Fruit fly (Drosophila melanogaster): ENCODE measurements around the gene CG11357.

Gene CG11357

DNA sequence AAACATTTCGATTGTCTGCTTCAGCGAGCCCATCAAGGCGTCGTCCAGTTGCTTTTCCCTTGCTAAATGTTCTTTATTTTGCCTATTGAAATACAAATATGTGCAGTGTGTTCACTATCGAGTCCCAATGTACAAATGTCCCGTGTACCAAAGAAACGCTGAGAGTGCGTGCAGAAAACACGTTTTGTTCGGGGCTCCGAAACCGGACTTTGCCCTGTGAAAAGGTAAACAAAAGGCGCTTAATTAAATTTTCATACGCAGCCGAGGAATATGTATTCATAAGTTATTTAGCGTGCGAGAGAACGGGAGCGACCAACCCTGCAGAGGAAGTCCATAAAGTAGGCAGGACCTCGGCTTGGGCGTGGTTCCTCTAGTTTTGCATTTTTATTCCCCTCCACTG lies 3.3 kb downstream of the CG11357 start (continued):
- TF ChIP-seq CG2678 (tag; optimal IDR thresholded peaks at IDR 0.05) (no peak), CG10543 (GFP tag; optimal IDR thresholded peaks at IDR 0.05) (no peak), vnd (GFP tag; IDR thresholded peaks at IDR 0.05; ENCODE audit: partially characterized antibody) (no peak), Hmx (GFP tag; optimal IDR thresholded peaks at IDR 0.05) (no peak), mirr (GFP tag; optimal IDR thresholded peaks at IDR 0.05) (no peak), maf-S (GFP tag; optimal IDR thresholded peaks at IDR 0.05) (no peak), nom (GFP tag; optimal IDR thresholded peaks at IDR 0.05) (peak; percentile 72), Six4 (GFP tag; optimal IDR thresholded peaks at IDR 0.05) (no peak), Oaz (GFP tag; IDR thresholded peaks at IDR 0.05) (no peak), org-1 (GFP tag; optimal IDR thresholded peaks at IDR 0.05) (no peak), nerfin-1 (tag; optimal IDR thresholded peaks at IDR 0.05) (peak; percentile 17), NC2β (GFP tag; optimal IDR thresholded peaks at IDR 0.05) (no peak)

DNA sequence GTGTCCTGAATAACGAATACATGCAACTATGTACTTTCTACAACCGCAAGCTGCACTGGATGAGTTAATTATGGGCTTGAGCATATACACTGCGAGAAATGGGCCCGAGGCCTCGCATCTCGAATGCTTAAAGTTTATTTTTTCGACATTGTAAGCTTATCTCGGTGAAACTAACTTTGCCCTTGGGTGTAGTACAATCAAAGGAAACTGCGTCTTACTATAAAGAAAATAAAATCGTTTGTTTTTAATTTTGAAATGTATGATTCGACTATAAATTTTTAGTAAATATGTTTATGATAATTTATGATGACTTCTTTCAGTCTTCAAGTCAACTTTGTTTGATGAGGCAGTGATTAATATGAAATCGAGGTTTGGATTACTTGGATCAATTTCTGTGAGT lies 3.9 kb downstream of the CG11357 start:
- TF ChIP-seq gem (tag; optimal IDR thresholded peaks at IDR 0.05) (peak; percentile 20), zen (tag; optimal IDR thresholded peaks at IDR 0.05) (no peak), Ets65A (GFP tag) (peak; percentile 22), zf30C (GFP tag; optimal IDR thresholded peaks at IDR 0.05) (peak; percentile 27), sens (GFP tag) (peak; percentile 74), Med (GFP tag) (peak; percentile 18), phol (tag; optimal IDR thresholded peaks at IDR 0.05) (peak; percentile 27), Ada2b (GFP tag; IDR thresholded peaks at IDR 0.05) (no peak), CG8089 (GFP tag; optimal IDR thresholded peaks at IDR 0.05) (no peak), Drgx (GFP tag; IDR thresholded peaks at IDR 0.05) (peak; percentile 17; the same call in 1 of the 2 replicates), CG17361 (GFP tag; IDR thresholded peaks at IDR 0.05) (0 out of 3 replicates have a peak, but pooled peaks have one; percentile 21), CG10979 (tag; optimal IDR thresholded peaks at IDR 0.05) (peak; percentile 7)

DNA sequence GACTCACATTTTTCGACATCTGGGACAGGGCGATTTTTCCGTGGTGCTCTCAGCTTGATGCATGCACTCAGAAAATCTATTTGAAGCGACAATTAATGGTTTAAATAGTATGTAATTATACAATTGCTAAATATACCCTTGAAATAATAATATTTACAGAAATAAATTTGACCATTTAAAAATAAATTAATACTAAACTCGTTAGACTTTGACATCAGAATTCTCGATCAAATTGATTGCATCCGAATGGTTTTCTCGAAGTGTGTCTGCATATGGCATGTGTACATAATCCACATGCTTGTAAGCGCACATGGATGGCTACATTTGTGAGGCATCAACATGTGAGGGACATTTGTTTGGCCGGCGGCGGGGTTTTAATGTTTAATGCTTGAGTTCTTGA lies 4.8 kb downstream of the CG11357 start:
- peak; percentile 77 for TF ChIP-seq CG11504 (tag; optimal IDR thresholded peaks at IDR 0.05)
- peak; percentile 46 for TF ChIP-seq CG6813 (GFP tag; optimal IDR thresholded peaks at IDR 0.05)
- peak; percentile 90 for TF ChIP-seq CG14710 (tag; optimal IDR thresholded peaks at IDR 0.05)
- no peak for TF ChIP-seq Hand (GFP tag; optimal IDR thresholded peaks at IDR 0.05)
- peak; percentile 81 for TF ChIP-seq fd102C (GFP tag; optimal IDR thresholded peaks at IDR 0.05)
- TF ChIP-seq Blimp-1 (GFP tag; optimal IDR thresholded peaks at IDR 0.05): peak; percentile 80
- TF ChIP-seq Six4 (GFP tag; optimal IDR thresholded peaks at IDR 0.05): peak; percentile 57
- no peak for TF ChIP-seq Ets65A (GFP tag)
- TF ChIP-seq CG34422 (GFP tag; IDR thresholded peaks at IDR 0.05): peak; percentile 31; the same call in 1 of the 3 replicates
- TF ChIP-seq CkIIα-i1 (GFP tag; IDR thresholded peaks at IDR 0.05): no peak
- TF ChIP-seq CG33213 (GFP tag; optimal IDR thresholded peaks at IDR 0.05): no peak
- peak; percentile 77 for TF ChIP-seq CG8924 (tag; optimal IDR thresholded peaks at IDR 0.05)
- TF ChIP-seq grau (tag; optimal IDR thresholded peaks at IDR 0.05): peak; percentile 66
- no peak for TF ChIP-seq zfh2 (GFP tag; optimal IDR thresholded peaks at IDR 0.05)
- TF ChIP-seq klu (GFP tag; IDR thresholded peaks at IDR 0.05): no peak
- no peak for TF ChIP-seq tx (GFP tag; optimal IDR thresholded peaks at IDR 0.05)
- peak in 1 of 2 experiments; percentile 78 for TF ChIP-seq tll (GFP tag; optimal IDR thresholded peaks at IDR 0.05)
- TF ChIP-seq CG12155 (GFP tag; optimal IDR thresholded peaks at IDR 0.05): peak; percentile 19
- TF ChIP-seq tap (tag; optimal IDR thresholded peaks at IDR 0.05): peak; percentile 75
- TF ChIP-seq stwl (tag; optimal IDR thresholded peaks at IDR 0.05): peak; percentile 42
- no peak for TF ChIP-seq NFAT (GFP tag; IDR thresholded peaks at IDR 0.05)
- TF ChIP-seq Ets97D (GFP tag; optimal IDR thresholded peaks at IDR 0.05): no peak
- no peak for TF ChIP-seq Bdp1 (GFP tag; optimal IDR thresholded peaks at IDR 0.05)
- TF ChIP-seq Dref (GFP tag; IDR thresholded peaks at IDR 0.05): no peak
- peak; percentile 11 for TF ChIP-seq CG12659 (GFP tag; optimal IDR thresholded peaks at IDR 0.05)
- TF ChIP-seq CG7271 (tag; optimal IDR thresholded peaks at IDR 0.05): peak; percentile 29
- no peak for TF ChIP-seq CG31388 (GFP tag; optimal IDR thresholded peaks at IDR 0.05)

Measured in whole organism, embryonic.